Worm (Caenorhabditis elegans): Measurements from ENCODE around the gene Y57G11C.3.

Y57G11C.3 gene

ce11 chrIV:14769218-14769835 is 1.3 kb downstream of the Y57G11C.3 start, which contains the start of gene Y57G11C.43:
Gene Y57G11C.43, plus strand, starts transcription at chrIV:14769441.
- no peak for TF ChIP-seq unc-55 (GFP tag; optimal IDR thresholded peaks at IDR 0.05)
- TF ChIP-seq zip-5 (tag; optimal IDR thresholded peaks at IDR 0.05) = no peak
- no peak for TF ChIP-seq ceh-22 (tag; optimal IDR thresholded peaks at IDR 0.05)
- no peak for TF ChIP-seq tbx-7 (tag; optimal IDR thresholded peaks at IDR 0.05)
- no peak for TF ChIP-seq ceh-14 (tag; optimal IDR thresholded peaks at IDR 0.05)
- TF ChIP-seq F13H6.1 (tag; optimal IDR thresholded peaks at IDR 0.05) = no peak
- no peak for TF ChIP-seq C08G9.2 (tag; optimal IDR thresholded peaks at IDR 0.05)
- TF ChIP-seq tbx-2 (tag; optimal IDR thresholded peaks at IDR 0.05) = no peak
- TF ChIP-seq ets-4 (tag; optimal IDR thresholded peaks at IDR 0.05) = no peak
- no peak for TF ChIP-seq hlh-6 (tag; optimal IDR thresholded peaks at IDR 0.05)
- no peak for TF ChIP-seq ceh-31 (tag; optimal IDR thresholded peaks at IDR 0.05)
- TF ChIP-seq dmd-4 (tag; optimal IDR thresholded peaks at IDR 0.05; ENCODE audit: borderline replicate concordance) = no peak
- no peak for TF ChIP-seq hlh-13 (GFP tag; optimal IDR thresholded peaks at IDR 0.05)
- no peak for TF ChIP-seq lim-6 (tag; optimal IDR thresholded peaks at IDR 0.05)
- no peak for TF ChIP-seq ama-1 (optimal IDR thresholded peaks at IDR 0.05)
- no peak for TF ChIP-seq elt-2 (tag; optimal IDR thresholded peaks at IDR 0.05)
- TF ChIP-seq nhr-232 (tag; optimal IDR thresholded peaks at IDR 0.05) = no peak

- no peak for TF ChIP-seq sox-2 (GFP tag; IDR thresholded peaks at IDR 0.05)
- no peak for TF ChIP-seq ceh-45 (GFP tag; IDR thresholded peaks at IDR 0.05)
These were observed 2.7 kb downstream of the Y57G11C.3 start for ce11 chrIV:14770663-14771062.

ce11 chrIV:14771325-14771724 is 3.3 kb downstream of the Y57G11C.3 start, which contains the start of gene degl-1:
Gene degl-1, minus strand, starts transcription at chrIV:14771425.
- TF ChIP-seq npax-4 (tag; optimal IDR thresholded peaks at IDR 0.05) = no peak
- no peak for TF ChIP-seq K02D7.2 (tag; optimal IDR thresholded peaks at IDR 0.05)
- TF ChIP-seq tbx-7 (tag; optimal IDR thresholded peaks at IDR 0.05) = no peak
- no peak for TF ChIP-seq ceh-2 (tag; optimal IDR thresholded peaks at IDR 0.05)
- no peak for TF ChIP-seq fax-1 (tag; optimal IDR thresholded peaks at IDR 0.05)

- TF ChIP-seq pha-2 (tag; optimal IDR thresholded peaks at IDR 0.05) = no peak
- TF ChIP-seq hlh-13 (GFP tag; optimal IDR thresholded peaks at IDR 0.05) = no peak
- TF ChIP-seq C38D4.7 (GFP tag; optimal IDR thresholded peaks at IDR 0.05) = no peak
- TF ChIP-seq pha-4 (tag; optimal IDR thresholded peaks at IDR 0.05) = no peak
- no peak for TF ChIP-seq hlh-8 (tag; optimal IDR thresholded peaks at IDR 0.05)
- TF ChIP-seq lin-11 (tag; optimal IDR thresholded peaks at IDR 0.05) = no peak
- no peak for TF ChIP-seq rnt-1 (tag; optimal IDR thresholded peaks at IDR 0.05)
- TF ChIP-seq ceh-14 (tag; optimal IDR thresholded peaks at IDR 0.05) = no peak
- TF ChIP-seq K09A11.1 (tag; optimal IDR thresholded peaks at IDR 0.05; ENCODE audit: insufficient read depth) = no peak
- no peak for TF ChIP-seq C08G9.2 (tag; optimal IDR thresholded peaks at IDR 0.05)
- TF ChIP-seq K02D7.2 (tag; optimal IDR thresholded peaks at IDR 0.05) = no peak
- no peak for TF ChIP-seq pax-1 (tag; optimal IDR thresholded peaks at IDR 0.05)
- no peak for TF ChIP-seq nhr-232 (tag; optimal IDR thresholded peaks at IDR 0.05)
- TF ChIP-seq ceh-22 (tag; optimal IDR thresholded peaks at IDR 0.05) = no peak
- no peak for TF ChIP-seq pag-3 (tag; optimal IDR thresholded peaks at IDR 0.05; ENCODE audit: borderline replicate concordance)
- TF ChIP-seq npax-4 (tag; optimal IDR thresholded peaks at IDR 0.05) = no peak
- no peak for TF ChIP-seq ceh-30 (tag; optimal IDR thresholded peaks at IDR 0.05)
- no peak for TF ChIP-seq ztf-16 (tag; optimal IDR thresholded peaks at IDR 0.05)
These were observed 5.5 kb downstream of the Y57G11C.3 start, which contains the start of gene Y57G11C.36 for ce11 chrIV:14773280-14774071. Gene Y57G11C.36, minus strand, starts transcription at chrIV:14773781.
